Worm (Caenorhabditis elegans): ENCODE measurements around the gene F30B5.11.

DNA sequence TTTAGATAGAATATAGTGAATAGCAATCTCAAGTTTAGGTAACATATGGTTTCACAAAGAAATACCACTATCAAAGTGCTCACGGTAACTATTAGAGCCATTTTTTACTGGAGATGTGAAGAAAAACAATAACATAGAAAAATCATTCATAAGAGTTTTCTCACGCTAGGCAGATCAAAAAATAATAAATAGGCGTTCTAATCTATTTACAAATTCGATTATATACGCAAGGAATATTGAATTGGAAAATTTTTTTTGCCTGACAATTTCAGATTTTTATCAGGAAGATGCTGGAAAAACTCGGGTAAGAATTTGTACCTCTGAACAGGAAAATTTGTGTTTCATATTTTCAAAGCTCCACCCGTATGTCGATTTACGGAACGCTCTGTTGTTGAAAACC lies 8.0 kb upstream of the F30B5.11 start, which contains the start of gene srbc-70:
- no peak for TF ChIP-seq nhr-11 (tag; optimal IDR thresholded peaks at IDR 0.05)
- no peak for TF ChIP-seq pha-2 (tag; optimal IDR thresholded peaks at IDR 0.05)
- TF ChIP-seq elt-2 (tag; optimal IDR thresholded peaks at IDR 0.05): no peak
- no peak for TF ChIP-seq hlh-30 (tag; optimal IDR thresholded peaks at IDR 0.05; ENCODE audit: insufficient read depth)
- no peak for TF ChIP-seq ets-4 (tag; optimal IDR thresholded peaks at IDR 0.05)
- no peak for TF ChIP-seq mec-3 (tag; optimal IDR thresholded peaks at IDR 0.05; ENCODE audit: borderline replicate concordance)

Data from whole organism, late embryonic.